Fruit fly (Drosophila melanogaster) whole organism, embryonic: ENCODE results near the gene HemK1.

Experiments used
- Aef1 ChIP-seq: fragments of 200-800 bp; sonication (Bioruptor generic); IDR thresholded peaks from 3 replicates; pipeline ENCODE4 v1.3.6; 2022; ENCODE audit warnings: missing biosample characterization, missing genetic modification characterization
- Asciz ChIP-seq: fragments of 200-800 bp; sonication (Bioruptor generic); optimal IDR thresholded peaks from 2 replicates; lab custom pipeline; 2017; ENCODE audit warnings: missing biosample characterization, mild to moderate bottlenecking, missing genetic modification characterization, missing genetic modification reagents
- CG10366 ChIP-seq: fragments of 200-800 bp; sonication (Bioruptor generic); IDR thresholded peaks from 2 replicates; pipeline ENCODE4 v1.3.6; 2022; ENCODE audit warnings: missing biosample characterization, missing genetic modification characterization
- CG11085 ChIP-seq: fragments of 200-800 bp; sonication (Bioruptor generic); IDR thresholded peaks from 2 replicates; pipeline ENCODE4 v1.3.6; 2022; ENCODE audit warnings: missing biosample characterization, missing genetic modification characterization
- CG11093 ChIP-seq: fragments of 200-800 bp; sonication (Bioruptor generic); IDR thresholded peaks from 3 replicates; pipeline ENCODE4 v1.3.6; 2022; ENCODE audit warnings: missing biosample characterization, missing genetic modification characterization
- CG11723 ChIP-seq: fragments of 200-800 bp; sonication (Bioruptor generic); optimal IDR thresholded peaks from 2 replicates; lab custom pipeline; 2017; ENCODE audit warnings: missing biosample characterization, mild to moderate bottlenecking, missing genetic modification characterization
- CG13424 ChIP-seq: fragments of 200-800 bp; sonication (Bioruptor generic); optimal IDR thresholded peaks from 2 replicates; lab custom pipeline; 2019; ENCODE audit warnings: missing biosample characterization, mild to moderate bottlenecking, missing genetic modification characterization, moderate library complexity
- CG14965 ChIP-seq: fragments of 200-800 bp; sonication (Bioruptor generic); optimal IDR thresholded peaks from 2 replicates; lab custom pipeline; 2016; ENCODE audit warnings: missing biosample characterization, missing genetic modification characterization, borderline replicate concordance
- CG1792 ChIP-seq: fragments of 200-800 bp; sonication (Bioruptor generic); optimal IDR thresholded peaks from 2 replicates; lab custom pipeline; 2016; ENCODE audit warnings: missing biosample characterization, missing genetic modification characterization
- CG18764 ChIP-seq: fragments of 200-800 bp; sonication (Bioruptor generic); optimal IDR thresholded peaks from 3 replicates; lab custom pipeline; 2016; ENCODE audit warnings: missing biosample characterization, missing genetic modification characterization
- CG2199 ChIP-seq: fragments of 200-800 bp; sonication (Bioruptor generic); IDR thresholded peaks from 3 replicates; pipeline ENCODE4 v1.3.6; 2022; ENCODE audit warnings: missing biosample characterization, missing genetic modification characterization
- CG30431 ChIP-seq: fragments of 200-800 bp; sonication (Bioruptor generic); optimal IDR thresholded peaks from 2 replicates; lab custom pipeline; 2017; ENCODE audit warnings: missing biosample characterization, missing genetic modification characterization
- CG3838 ChIP-seq: fragments of 200-800 bp; sonication (Bioruptor generic); optimal IDR thresholded peaks from 3 replicates; lab custom pipeline; 2016; ENCODE audit warnings: missing biosample characterization, missing genetic modification characterization
- CG4854 ChIP-seq: fragments of 200-800 bp; sonication (Bioruptor generic); optimal IDR thresholded peaks from 2 replicates; lab custom pipeline; 2016; ENCODE audit warnings: missing biosample characterization, missing genetic modification characterization, inconsistent platforms
- CG6854 ChIP-seq: fragments of 200-800 bp; sonication (Bioruptor generic); optimal IDR thresholded peaks from 3 replicates; lab custom pipeline; 2017; ENCODE audit warnings: missing biosample characterization, mild to moderate bottlenecking, missing genetic modification characterization
- CG7372 ChIP-seq: fragments of 200-800 bp; sonication (Bioruptor generic); IDR thresholded peaks from 2 replicates; pipeline ENCODE4 v1.3.6; 2022; ENCODE audit warnings: missing biosample characterization, missing genetic modification characterization
- CG7963 ChIP-seq: fragments of 200-800 bp; sonication (Bioruptor generic); IDR thresholded peaks from 3 replicates; pipeline ENCODE4 v1.3.6; 2022; ENCODE audit warnings: missing biosample characterization, missing genetic modification characterization; ENCODE audit not compliant: partially characterized antibody
- CG9797 ChIP-seq: fragments of 200-800 bp; sonication (Bioruptor generic); optimal IDR thresholded peaks from 3 replicates; lab custom pipeline; 2018; ENCODE audit warnings: missing biosample characterization, mild to moderate bottlenecking, missing genetic modification characterization
- D19A ChIP-seq: fragments of 200-800 bp; optimal IDR thresholded peaks from 3 replicates; lab custom pipeline; 2019; ENCODE audit warnings: missing biosample characterization, mild to moderate bottlenecking, missing genetic modification characterization, moderate library complexity
- Doc2 ChIP-seq: fragments of 200-800 bp; sonication (Bioruptor generic); IDR thresholded peaks from 2 replicates; pipeline ENCODE4 v1.3.6; 2022; ENCODE audit warnings: missing biosample characterization, missing genetic modification characterization
- Ets97D ChIP-seq: fragments of 200-800 bp; sonication (Bioruptor generic); optimal IDR thresholded peaks from 3 replicates; lab custom pipeline; 2016; ENCODE audit warnings: missing biosample characterization, missing genetic modification characterization
- GATAe ChIP-seq: fragments of 200-800 bp; sonication (Bioruptor generic); conservative IDR thresholded peaks from 2 replicates; pipeline ENCODE4 v1.3.6; 2022; ENCODE audit warnings: missing biosample characterization, missing genetic modification characterization
- H15 ChIP-seq: fragments of 200-800 bp; sonication (Bioruptor generic); IDR thresholded peaks from 3 replicates; pipeline ENCODE4 v1.3.6; 2022; ENCODE audit warnings: missing biosample characterization, missing genetic modification characterization
- HLH54F ChIP-seq: fragments of 200-800 bp; sonication (Bioruptor generic); optimal IDR thresholded peaks from 3 replicates; lab custom pipeline; 2016; ENCODE audit warnings: missing biosample characterization, missing genetic modification characterization
- Ravus ChIP-seq: fragments of 200-800 bp; sonication (Bioruptor generic); IDR thresholded peaks from 2 replicates; pipeline ENCODE4 v1.3.6; 2022; ENCODE audit warnings: missing biosample characterization, missing genetic modification characterization
- bcd ChIP-seq: fragments of 200-800 bp; sonication (Bioruptor generic); optimal IDR thresholded peaks from 2 replicates; lab custom pipeline; 2017; ENCODE audit warnings: missing biosample characterization, mild to moderate bottlenecking, missing genetic modification characterization
- btn ChIP-seq: fragments of 200-800 bp; sonication (Bioruptor generic); optimal IDR thresholded peaks from 2 replicates; lab custom pipeline; 2016; ENCODE audit warnings: missing biosample characterization, missing genetic modification characterization
- chinmo ChIP-seq: fragments of 200-800 bp; sonication (Bioruptor generic); IDR thresholded peaks from 4 replicates; pipeline ENCODE4 v1.3.6; 2022; ENCODE audit warnings: missing biosample characterization, missing genetic modification characterization; ENCODE audit not compliant: partially characterized antibody
- corto ChIP-seq: fragments of 200-800 bp; sonication (Bioruptor generic); optimal IDR thresholded peaks from 2 replicates; lab custom pipeline; 2016; ENCODE audit warnings: missing biosample characterization, mild to moderate bottlenecking, missing genetic modification characterization, moderate library complexity
- dimm ChIP-seq: fragments of 200-800 bp; sonication (Bioruptor generic); IDR thresholded peaks from 2 replicates; pipeline ENCODE4 v1.3.6; 2022; ENCODE audit warnings: missing biosample characterization, missing genetic modification characterization
- dpn ChIP-seq, 2 experiments: fragments of 200-800 bp; sonication (Bioruptor generic); optimal IDR thresholded peaks; 3 replicates each; lab custom pipeline; 2016; ENCODE audit warnings: missing biosample characterization in 2 of 2, missing genetic modification characterization in 2 of 2
- emc ChIP-seq: fragments of 200-800 bp; sonication (Bioruptor generic); optimal IDR thresholded peaks from 2 replicates; lab custom pipeline; 2016; ENCODE audit warnings: missing biosample characterization, missing genetic modification characterization
- ewg ChIP-seq: fragments of 200-800 bp; sonication (Bioruptor generic); optimal IDR thresholded peaks from 3 replicates; lab custom pipeline; 2017; ENCODE audit warnings: mild to moderate bottlenecking, missing biosample characterization, missing genetic modification reagents, missing genetic modification characterization
- gfzf ChIP-seq: fragments of 200-800 bp; sonication (Bioruptor generic); optimal IDR thresholded peaks from 2 replicates; lab custom pipeline; 2016; ENCODE audit warnings: missing biosample characterization, mild to moderate bottlenecking, missing genetic modification characterization, moderate library complexity
- gsb-n ChIP-seq: fragments of 200-800 bp; sonication (Bioruptor generic); optimal IDR thresholded peaks from 3 replicates; lab custom pipeline; 2018; ENCODE audit warnings: missing biosample characterization, mild to moderate bottlenecking, missing genetic modification characterization
- hth ChIP-seq: fragments of >200 bp; optimal IDR thresholded peaks from 2 replicates; lab custom pipeline; 2017; ENCODE audit warnings: inconsistent platforms
- ind ChIP-seq: fragments of 200-800 bp; sonication (Bioruptor generic); optimal IDR thresholded peaks from 3 replicates; lab custom pipeline; 2016; ENCODE audit warnings: missing biosample characterization, missing genetic modification characterization
- jigr1 ChIP-seq: fragments of 200-800 bp; sonication (Bioruptor generic); IDR thresholded peaks from 3 replicates; pipeline ENCODE4 v1.3.6; 2022; ENCODE audit warnings: missing biosample characterization, missing genetic modification characterization
- kay ChIP-seq: fragments of 200-800 bp; sonication (Bioruptor generic); optimal IDR thresholded peaks from 2 replicates; lab custom pipeline; 2016; ENCODE audit warnings: missing biosample characterization, missing genetic modification characterization
- mam ChIP-seq: fragments of 200-800 bp; sonication (Bioruptor generic); optimal IDR thresholded peaks from 3 replicates; lab custom pipeline; 2016; ENCODE audit warnings: missing biosample characterization, missing genetic modification characterization
- nau ChIP-seq: fragments of 200-800 bp; sonication (Bioruptor generic); optimal IDR thresholded peaks from 3 replicates; lab custom pipeline; 2017; ENCODE audit warnings: missing biosample characterization, mild to moderate bottlenecking, missing genetic modification characterization, missing genetic modification reagents
- odd ChIP-seq: fragments of 200-800 bp; sonication (Bioruptor generic); optimal IDR thresholded peaks from 2 replicates; lab custom pipeline; 2017; ENCODE audit warnings: missing biosample characterization, mild to moderate bottlenecking, missing genetic modification characterization
- org-1 ChIP-seq: fragments of 200-800 bp; sonication (Bioruptor generic); optimal IDR thresholded peaks from 2 replicates; lab custom pipeline; 2017; ENCODE audit warnings: missing biosample characterization, missing genetic modification characterization
- pan ChIP-seq, 4 experiments: fragments of >200 bp in 3 of 4; fragments of 200-800 bp in 1 of 4; sonication (Bioruptor generic) in 1 of 4; optimal IDR thresholded peaks in 3 of 4; IDR thresholded peaks in 1 of 4; 2 replicates each; pipeline versions ENCODE4 v1.3.6 to Lab custom; 2017 to 2022; ENCODE audit warnings: missing biosample characterization in 2 of 4, missing genetic modification characterization in 2 of 4, mixed read lengths in 1 of 4
- sima ChIP-seq: fragments of 200-800 bp; sonication (Bioruptor generic); optimal IDR thresholded peaks from 2 replicates; lab custom pipeline; 2016; ENCODE audit warnings: missing biosample characterization, missing genetic modification characterization
- ssp ChIP-seq: fragments of 200-800 bp; sonication (Bioruptor generic); IDR thresholded peaks from 2 replicates; pipeline ENCODE4 v1.3.6; 2022; ENCODE audit warnings: missing biosample characterization, missing genetic modification characterization
- stc ChIP-seq: fragments of 200-800 bp; sonication (Bioruptor generic); IDR thresholded peaks from 2 replicates; pipeline ENCODE4 v1.3.6; 2022; ENCODE audit warnings: missing biosample characterization, missing genetic modification characterization
- tll ChIP-seq, 2 experiments: fragments of 200-800 bp in 1 of 2; fragments of >200 bp in 1 of 2; sonication (Bioruptor generic) in 1 of 2; optimal IDR thresholded peaks; 2 replicates each; lab custom pipeline; 2017 to 2019; ENCODE audit warnings: missing biosample characterization in 2 of 2, missing genetic modification characterization in 2 of 2, mild to moderate bottlenecking in 1 of 2, moderate library complexity in 1 of 2
- trem ChIP-seq: fragments of 200-800 bp; optimal IDR thresholded peaks from 3 replicates; lab custom pipeline; 2019; ENCODE audit warnings: missing biosample characterization, mild to moderate bottlenecking, missing genetic modification characterization, moderate library complexity
- vvl ChIP-seq: fragments of 200-800 bp; sonication (Bioruptor generic); IDR thresholded peaks from 2 replicates; pipeline ENCODE4 v1.3.6; 2022; ENCODE audit warnings: missing biosample characterization, missing genetic modification characterization

HemK1 gene

DNA sequence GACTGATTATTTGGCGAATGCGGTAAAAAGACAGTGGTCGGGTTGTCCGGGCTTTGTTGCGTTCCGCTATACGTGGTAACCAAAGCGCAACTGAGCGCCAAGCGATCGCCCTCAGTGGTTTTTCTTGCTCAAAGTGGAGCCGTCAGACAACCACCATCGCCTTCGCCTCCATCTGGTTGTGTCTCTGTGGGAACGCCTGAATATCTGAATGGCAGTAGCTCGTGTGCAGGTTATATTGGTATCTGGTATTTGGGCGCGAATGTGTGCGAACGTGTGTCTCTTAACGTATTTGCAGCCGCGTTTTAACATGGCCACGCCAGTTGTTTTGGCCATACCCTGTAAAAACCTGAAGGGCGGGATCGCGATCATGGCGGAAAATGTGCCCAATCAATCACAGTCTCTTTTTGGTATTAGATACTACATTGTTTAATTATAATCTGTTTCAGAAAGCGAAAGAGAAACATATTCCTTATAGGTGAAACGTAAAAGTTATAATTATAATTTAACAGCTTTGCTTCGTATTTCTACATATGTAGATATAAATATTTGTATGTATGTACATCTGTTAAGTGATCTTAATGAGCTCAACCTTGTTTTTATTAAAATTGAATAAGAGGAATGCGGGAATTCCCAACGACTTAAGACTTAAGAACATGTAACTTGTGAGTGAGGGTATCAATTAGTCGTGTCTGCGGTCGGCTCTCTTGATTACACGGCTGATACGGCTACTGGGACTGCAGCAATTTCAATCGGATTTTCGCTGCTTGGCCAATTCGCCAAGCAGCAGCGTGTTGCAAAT, 4.7 kb upstream of the HemK1 start (continued):
- TF ChIP-seq odd (GFP tag; lab: Kevin White, UChicago) (no peak), dimm (GFP tag; lab: Robert Waterston, UW) (no peak), CG10366 (GFP tag; lab: Robert Waterston, UW) (no peak), gsb-n (tag; lab: Kevin White, UChicago) (no peak), Ravus (no peak), CG6854 (GFP tag; lab: Kevin White, UChicago) (no peak), CG2199 (GFP tag; lab: Robert Waterston, UW) (peak; percentile 75; the same call in 1 of the 3 replicates), Aef1 (GFP tag; lab: Robert Waterston, UW) (no peak), CG18764 (no peak), dpn (GFP tag; optimal IDR thresholded peaks at IDR 0.05; lab: Kevin White, UChicago) (no peak), D19A (tag; lab: Kevin White, UChicago) (peak; percentile 31), Ets97D (GFP tag; lab: Kevin White, UChicago) (no peak), nau (peak; percentile 20), jigr1 (GFP tag; lab: Robert Waterston, UW) (no peak), CG13424 (tag; lab: Kevin White, UChicago) (peak; percentile 47), mam (GFP tag; lab: Kevin White, UChicago) (no peak), GATAe (GFP tag; lab: Robert Waterston, UW) (no peak), corto (GFP tag; lab: Kevin White, UChicago) (no peak), CG7963 (GFP tag; lab: Robert Waterston, UW) (no peak), sima (no peak), Doc2 (no peak), chinmo (GFP tag; lab: Robert Waterston, UW) (peak; percentile 78; the same call in 2 of the 4 replicates), gfzf (GFP tag; lab: Kevin White, UChicago) (no peak), CG11085 (GFP tag; lab: Robert Waterston, UW) (no peak), vvl (GFP tag; lab: Robert Waterston, UW) (peak; percentile 22; the same call in 1 of the 2 replicates), trem (tag; lab: Kevin White, UChicago) (no peak), H15 (GFP tag; lab: Robert Waterston, UW) (no peak), kay (GFP tag; lab: Kevin White, UChicago) (no peak), ind (GFP tag; lab: Kevin White, UChicago) (peak; percentile 21), CG7372 (GFP tag; lab: Robert Waterston, UW) (no peak), CG3838 (GFP tag; lab: Kevin White, UChicago) (no peak), org-1 (no peak), CG14965 (GFP tag; lab: Kevin White, UChicago) (no peak), emc (GFP tag; lab: Kevin White, UChicago) (no peak), pan (optimal IDR thresholded peaks at IDR 0.05; lab: Kevin White, UChicago) (no peak), pan (GFP tag; optimal IDR thresholded peaks at IDR 0.05 in 1 of 2, IDR thresholded peaks at IDR 0.05 in 1 of 2) (no peak), ssp (GFP tag; lab: Robert Waterston, UW) (no peak), CG11093 (no peak), ewg (no peak), tll (GFP tag; optimal IDR thresholded peaks at IDR 0.05; lab: Kevin White, UChicago) (no peak), CG1792 (no peak), btn (GFP tag; lab: Kevin White, UChicago) (no peak), CG4854 (GFP tag; lab: Kevin White, UChicago) (no peak), hth (no peak), CG11723 (GFP tag; lab: Kevin White, UChicago) (no peak), bcd (GFP tag; lab: Kevin White, UChicago) (peak; percentile 38), CG30431 (GFP tag; lab: Kevin White, UChicago) (no peak), stc (GFP tag; lab: Robert Waterston, UW) (no peak), Asciz (GFP tag; lab: Kevin White, UChicago) (no peak), HLH54F (GFP tag; lab: Kevin White, UChicago) (no peak), CG9797 (GFP tag; lab: Kevin White, UChicago) (no peak)
